Fruit fly (Drosophila melanogaster): ENCODE results near the gene CG2116.

Gene CG2116

DNA sequence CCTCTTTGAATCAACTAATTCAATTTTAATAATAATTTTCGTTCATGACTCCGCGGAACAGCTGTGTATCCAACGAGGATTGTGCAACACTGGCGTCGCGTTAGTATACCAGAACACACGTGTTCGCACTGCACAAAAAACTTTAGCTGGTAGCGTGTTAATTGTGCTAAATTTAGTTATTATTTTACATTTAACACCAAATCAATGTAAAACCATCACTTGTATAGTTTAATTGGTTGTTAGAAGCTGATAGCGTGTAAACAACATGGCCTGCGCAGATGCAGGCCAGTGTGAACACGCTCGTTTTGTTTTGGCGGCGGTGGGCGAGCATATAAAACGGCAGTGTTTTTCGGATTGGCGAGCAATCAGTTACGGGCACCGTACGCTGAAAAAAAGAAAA is 27.7 kb downstream of the CG2116 start, which contains the start of the genes Traf6 and GIIIspla2 (continued):
- peak; percentile 23 for TF ChIP-seq crc (GFP tag; optimal IDR thresholded peaks at IDR 0.05)
- TF ChIP-seq wek (GFP tag; optimal IDR thresholded peaks at IDR 0.05), result peak; percentile 52
- peak; percentile 66 for TF ChIP-seq CG16815 (GFP tag; optimal IDR thresholded peaks at IDR 0.05)
- 0 out of 2 replicates have a peak, but pooled peaks have one; percentile 48 for TF ChIP-seq sim (GFP tag; IDR thresholded peaks at IDR 0.05)
- TF ChIP-seq CG9437 (GFP tag; optimal IDR thresholded peaks at IDR 0.05), result peak; percentile 70
- no peak for TF ChIP-seq vnd (GFP tag; IDR thresholded peaks at IDR 0.05; ENCODE audit: partially characterized antibody)
- peak; percentile 73 for TF ChIP-seq Atf6 (GFP tag; IDR thresholded peaks at IDR 0.05)
- peak in 1 of 3 experiments; percentile 65 for TF ChIP-seq lola (GFP tag; optimal IDR thresholded peaks at IDR 0.05)
- peak; percentile 41 for TF ChIP-seq CG13123 (GFP tag; optimal IDR thresholded peaks at IDR 0.05)
- TF ChIP-seq kay (GFP tag; optimal IDR thresholded peaks at IDR 0.05), result peak; percentile 19
- TF ChIP-seq Dref (GFP tag; IDR thresholded peaks at IDR 0.05), result peak; percentile 31; the same call in 1 of the 2 replicates
- TF ChIP-seq odd (GFP tag; optimal IDR thresholded peaks at IDR 0.05), result no peak
- no peak for TF ChIP-seq ash1 (GFP tag; optimal IDR thresholded peaks at IDR 0.05)
- peak; percentile 63 for TF ChIP-seq twi (tag; optimal IDR thresholded peaks at IDR 0.05)
- TF ChIP-seq Ada2b (GFP tag; IDR thresholded peaks at IDR 0.05), result peak; percentile 65
- peak; percentile 78 for TF ChIP-seq CG13775 (GFP tag; optimal IDR thresholded peaks at IDR 0.05)
- TF ChIP-seq CG15479 (GFP tag; optimal IDR thresholded peaks at IDR 0.05), result no peak
- no peak for TF ChIP-seq unpg (GFP tag; optimal IDR thresholded peaks at IDR 0.05)
- no peak for TF ChIP-seq CG12769 (tag; optimal IDR thresholded peaks at IDR 0.05)
- TF ChIP-seq tio (GFP tag; optimal IDR thresholded peaks at IDR 0.05), result no peak
- TF ChIP-seq CG30431 (GFP tag; optimal IDR thresholded peaks at IDR 0.05), result peak; percentile 67
- TF ChIP-seq CG4328 (GFP tag; optimal IDR thresholded peaks at IDR 0.05), result peak; percentile 71
- peak; percentile 50 for TF ChIP-seq salm (tag; optimal IDR thresholded peaks at IDR 0.05)
- peak; percentile 81 for TF ChIP-seq ci (GFP tag; IDR thresholded peaks at IDR 0.05)
- peak; percentile 56 for TF ChIP-seq schlank (tag; optimal IDR thresholded peaks at IDR 0.05)
- TF ChIP-seq CG3281 (GFP tag; optimal IDR thresholded peaks at IDR 0.05), result peak; percentile 74
- peak; percentile 35 for TF ChIP-seq gfzf (GFP tag; optimal IDR thresholded peaks at IDR 0.05)
- no peak for TF ChIP-seq kah (GFP tag; optimal IDR thresholded peaks at IDR 0.05)
- TF ChIP-seq chif (GFP tag; optimal IDR thresholded peaks at IDR 0.05), result peak; percentile 55 to 61
- peak; percentile 48 for TF ChIP-seq Jarid2 (GFP tag; optimal IDR thresholded peaks at IDR 0.05)
- TF ChIP-seq CG7745 (tag; optimal IDR thresholded peaks at IDR 0.05), result no peak
- TF ChIP-seq fd3F (GFP tag; optimal IDR thresholded peaks at IDR 0.05), result peak; percentile 66
- peak; percentile 40 for TF ChIP-seq p53 (GFP tag; optimal IDR thresholded peaks at IDR 0.05)
- TF ChIP-seq dimm (GFP tag; IDR thresholded peaks at IDR 0.05), result no peak
- TF ChIP-seq CG4730 (GFP tag; IDR thresholded peaks at IDR 0.05), result peak; percentile 44
- peak; percentile 88 for TF ChIP-seq CG9817 (tag; optimal IDR thresholded peaks at IDR 0.05)
- peak; percentile 55 for TF ChIP-seq Usf (GFP tag; optimal IDR thresholded peaks at IDR 0.05)
- peak; percentile 68 for TF ChIP-seq tin (GFP tag; optimal IDR thresholded peaks at IDR 0.05)
- TF ChIP-seq dm (GFP tag; optimal IDR thresholded peaks at IDR 0.05), result peak; percentile 77
- TF ChIP-seq sisA (GFP tag; IDR thresholded peaks at IDR 0.05), result peak; percentile 76
- TF ChIP-seq Abd-B (GFP tag; optimal IDR thresholded peaks at IDR 0.05), result peak; percentile 72
- TF ChIP-seq wor (GFP tag; IDR thresholded peaks at IDR 0.05), result peak; percentile 69; the same call in 1 of the 2 replicates
- no peak for TF ChIP-seq Vsx1 (GFP tag; optimal IDR thresholded peaks at IDR 0.05)
- TF ChIP-seq ac (GFP tag; optimal IDR thresholded peaks at IDR 0.05), result no peak
- peak; percentile 16 for TF ChIP-seq CG17912 (GFP tag; optimal IDR thresholded peaks at IDR 0.05)
- peak; percentile 57 for TF ChIP-seq CG33557 (GFP tag; optimal IDR thresholded peaks at IDR 0.05)
- TF ChIP-seq Doc3 (GFP tag; IDR thresholded peaks at IDR 0.05; ENCODE audit: partially characterized antibody), result no peak
- TF ChIP-seq CG6854 (GFP tag; optimal IDR thresholded peaks at IDR 0.05), result no peak
- peak; percentile 48 for TF ChIP-seq CG3407 (GFP tag; optimal IDR thresholded peaks at IDR 0.05)
- peak; percentile 56 for TF ChIP-seq CG13624 (GFP tag; optimal IDR thresholded peaks at IDR 0.05)
